Fruit fly (Drosophila melanogaster): ENCODE data around the gene CG18577.

The CG18577 gene

DNA sequence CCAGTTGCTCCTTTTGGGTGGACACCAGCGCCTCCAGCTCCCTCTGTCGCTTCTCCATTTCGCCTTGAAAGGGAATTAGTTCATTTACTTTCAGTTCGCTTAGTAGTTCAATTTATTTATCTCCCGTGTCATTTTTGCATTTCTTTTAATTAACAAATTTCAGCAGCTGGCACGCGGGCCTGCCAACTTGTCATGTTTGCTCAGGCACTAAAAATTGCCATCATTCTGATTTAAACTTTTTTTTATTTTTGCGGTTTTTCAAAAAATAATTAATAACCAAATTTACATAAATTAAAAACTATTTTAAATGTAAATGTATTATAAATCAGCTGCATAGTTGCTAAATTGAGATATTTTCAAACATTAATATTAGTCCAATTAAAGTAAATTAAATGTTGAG is 34.5 kb downstream of the CG18577 start, which contains the start of gene GCC88:
TSS of gene GCC88 (minus strand) at position 209 of the 400 bp plus-strand sequence.
- TF ChIP-seq sage (GFP tag; optimal IDR thresholded peaks at IDR 0.05) (no peak), Abd-B (GFP tag; optimal IDR thresholded peaks at IDR 0.05) (no peak), foxo (GFP tag; optimal IDR thresholded peaks at IDR 0.05) (no peak), ey (GFP tag; optimal IDR thresholded peaks at IDR 0.05) (no peak), Mio (GFP tag; optimal IDR thresholded peaks at IDR 0.05) (no peak), Hr83 (GFP tag; optimal IDR thresholded peaks at IDR 0.05; ENCODE audit: poor library complexity, severe bottlenecking) (no peak)

DNA sequence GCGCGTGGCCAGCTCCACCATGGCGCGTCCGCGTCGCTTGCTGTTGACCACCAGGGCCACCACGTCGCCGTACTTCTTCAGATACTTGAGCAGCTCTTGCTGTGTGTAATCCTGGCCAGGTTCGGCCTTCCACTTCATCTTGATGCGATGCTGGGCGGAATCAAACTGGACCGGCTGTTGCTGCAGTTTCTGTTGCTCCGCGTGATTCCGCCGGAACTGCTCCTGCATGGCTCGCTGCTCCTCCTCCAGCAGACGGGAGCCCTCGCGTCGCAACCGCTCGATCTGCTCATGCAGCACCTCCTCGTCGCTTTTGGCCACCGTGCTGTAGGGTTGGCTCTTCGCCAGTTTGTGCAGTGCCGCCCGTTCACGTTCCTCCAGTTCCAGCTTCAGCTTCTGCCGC is 35.1 kb downstream of the CG18577 start:
- no peak for TF ChIP-seq HLH106 (tag; optimal IDR thresholded peaks at IDR 0.05)

DNA sequence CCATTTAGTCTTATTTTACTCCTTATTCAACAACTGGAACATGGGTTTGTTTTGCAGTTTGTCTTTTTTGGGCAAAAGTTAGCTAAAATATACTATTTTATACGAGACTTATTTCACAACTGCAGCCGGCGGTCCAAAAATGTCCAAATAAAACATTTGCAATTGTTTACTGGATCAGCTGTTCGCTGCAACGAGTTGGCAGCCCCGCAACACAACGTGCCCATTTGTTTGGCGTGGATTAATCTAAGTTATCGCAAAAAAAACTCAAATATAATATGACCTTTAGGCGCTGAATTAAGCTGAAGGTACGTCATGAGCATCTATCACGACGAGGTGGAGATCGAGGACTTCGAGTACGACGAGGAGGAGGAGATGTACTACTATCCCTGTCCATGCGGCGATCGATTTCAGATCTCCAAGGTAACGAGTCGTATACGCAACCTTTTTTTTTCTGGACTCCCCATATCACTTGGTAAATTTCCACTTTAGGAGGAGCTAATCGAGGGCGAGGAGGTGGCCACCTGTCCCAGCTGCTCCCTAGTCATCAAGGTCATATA is 35.9 kb downstream of the CG18577 start, which contains the start of the genes CG17187 and Dph3:
TSS of gene CG17187 (minus strand) at position 175 of the 557 bp plus-strand sequence.
TSS of gene Dph3 (plus strand) at position 208 of the 557 bp plus-strand sequence.
- TF ChIP-seq Abd-B (GFP tag; optimal IDR thresholded peaks at IDR 0.05), result no peak
- peak; percentile 2 for TF ChIP-seq Myc (optimal IDR thresholded peaks at IDR 0.05)
- no peak for TF ChIP-seq Rel (GFP tag; optimal IDR thresholded peaks at IDR 0.05)
- peak; percentile 37 for TF ChIP-seq Rel (tag; optimal IDR thresholded peaks at IDR 0.05)

DNA sequence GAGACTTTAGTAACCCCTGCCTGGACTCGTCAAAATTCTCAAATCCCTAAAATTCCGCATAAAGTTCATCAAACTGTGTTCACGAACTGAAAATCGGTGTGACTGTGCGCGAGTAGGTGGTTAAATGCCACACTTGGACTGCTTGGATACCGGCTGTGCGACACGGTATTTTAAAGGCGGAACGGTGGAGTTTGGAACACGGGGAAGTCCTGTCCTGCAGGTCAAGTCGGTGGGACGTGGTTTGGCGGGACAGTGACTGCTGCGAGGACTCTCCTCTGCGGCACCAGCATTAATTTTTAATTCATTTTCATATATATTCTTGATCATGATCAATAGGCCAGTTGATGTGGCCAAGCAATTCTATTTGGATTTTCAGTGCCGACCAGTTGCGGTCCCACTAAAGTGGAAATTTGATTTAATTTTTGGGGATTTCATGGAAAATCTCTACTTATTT is 39.1 kb downstream of the CG18577 start, which contains the start of the genes Arfip and CG17721:
TSS of gene Arfip (minus strand) at position 96 of the 454 bp plus-strand sequence.
TSS of gene CG17721 (plus strand) at position 223 of the 454 bp plus-strand sequence.
- TF ChIP-seq Rel (GFP tag; optimal IDR thresholded peaks at IDR 0.05) (no peak), Rel (tag; optimal IDR thresholded peaks at IDR 0.05) (peak; percentile 98), brk (GFP tag; optimal IDR thresholded peaks at IDR 0.05) (no peak)

DNA sequence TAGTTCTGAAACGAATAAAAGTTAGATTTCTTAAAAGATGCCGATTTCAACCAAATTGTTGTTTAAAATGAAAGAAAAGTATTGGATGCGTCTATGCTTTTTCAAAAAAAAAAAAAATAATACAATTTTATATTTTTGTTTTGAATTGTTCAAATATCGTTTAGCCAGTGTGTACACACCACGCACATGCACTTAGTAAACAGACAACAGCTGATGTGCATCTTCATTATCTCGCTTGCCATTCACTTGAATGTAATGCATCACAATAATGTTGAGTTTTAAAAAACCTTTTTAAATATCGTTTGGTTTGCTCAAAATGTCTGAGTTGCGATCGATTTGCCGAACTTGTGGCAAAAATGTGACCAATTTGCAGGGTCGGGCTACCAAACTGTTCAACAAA is 40.1 kb downstream of the CG18577 start, which contains the start of gene CG31441:
TSS of gene CG31441 (plus strand) at position 246 of the 400 bp plus-strand sequence.
- TF ChIP-seq Dif (GFP tag; optimal IDR thresholded peaks at IDR 0.05; ENCODE audit: partially characterized antibody) (no peak), Hr83 (GFP tag; optimal IDR thresholded peaks at IDR 0.05; ENCODE audit: poor library complexity, severe bottlenecking) (peak; percentile 31)

DNA sequence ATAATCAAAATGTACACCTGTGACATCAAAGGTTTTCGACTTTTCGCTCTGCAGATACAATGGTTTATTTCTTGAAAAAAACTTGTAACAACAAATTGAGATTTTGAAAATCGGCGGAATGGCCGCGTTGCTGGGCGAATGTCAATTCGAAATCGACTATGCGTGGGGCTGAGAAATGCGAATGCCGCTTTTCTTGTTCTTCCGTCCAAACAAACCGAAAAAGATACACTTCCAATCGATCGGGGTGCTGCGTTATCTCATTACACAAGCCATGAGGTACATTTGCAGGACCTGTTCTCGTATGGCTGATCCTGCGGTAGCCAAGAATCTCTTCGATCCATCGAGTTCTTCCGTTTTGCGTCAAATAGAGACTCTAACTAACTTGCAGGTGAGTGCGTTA is 41.7 kb downstream of the CG18577 start, which contains the start of gene CG31388:
TSS of gene CG31388 (plus strand) at position 218 of the 400 bp plus-strand sequence.
- TF ChIP-seq dsf (GFP tag; optimal IDR thresholded peaks at IDR 0.05; ENCODE audit: borderline replicate concordance) (no peak), Myc (optimal IDR thresholded peaks at IDR 0.05) (peak; percentile 35)

DNA sequence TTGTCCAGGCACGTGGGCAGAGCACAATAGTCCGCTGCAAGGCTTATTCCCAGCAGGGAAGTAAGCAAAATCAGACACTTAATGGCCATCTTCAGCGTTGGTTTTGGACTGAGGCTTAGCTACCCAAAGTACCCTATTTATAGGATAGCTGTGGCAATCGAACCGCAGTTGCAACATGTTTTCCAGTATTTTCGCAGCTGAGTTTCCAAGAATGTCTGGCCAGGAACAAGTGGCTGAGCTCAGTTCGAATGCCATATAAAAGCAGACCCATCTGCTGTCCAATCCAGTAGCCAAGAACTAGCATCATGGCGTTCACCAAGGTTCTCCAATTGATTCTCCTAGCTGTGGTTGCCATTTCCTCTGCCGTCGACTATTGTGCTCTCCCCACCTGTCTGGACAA is 45.0 kb downstream of the CG18577 start, which contains the start of the genes scpr-B and scpr-A:
TSS of gene scpr-B (minus strand) at position 101 of the 400 bp plus-strand sequence.
TSS of gene scpr-A (plus strand) at position 293 of the 400 bp plus-strand sequence.
- no peak for TF ChIP-seq Rel (GFP tag; optimal IDR thresholded peaks at IDR 0.05)
- no peak for TF ChIP-seq Rel (tag; optimal IDR thresholded peaks at IDR 0.05)
- TF ChIP-seq foxo (GFP tag; optimal IDR thresholded peaks at IDR 0.05), result no peak
- no peak for TF ChIP-seq Myc (optimal IDR thresholded peaks at IDR 0.05)
- no peak for TF ChIP-seq sv (GFP tag; optimal IDR thresholded peaks at IDR 0.05)
- no peak for TF ChIP-seq Dfd (GFP tag; optimal IDR thresholded peaks at IDR 0.05)
- no peak for TF ChIP-seq Hr78 (GFP tag; optimal IDR thresholded peaks at IDR 0.05)
- TF ChIP-seq CG9705 (GFP tag; optimal IDR thresholded peaks at IDR 0.05), result no peak
- no peak for TF ChIP-seq brk (GFP tag; optimal IDR thresholded peaks at IDR 0.05)

DNA sequence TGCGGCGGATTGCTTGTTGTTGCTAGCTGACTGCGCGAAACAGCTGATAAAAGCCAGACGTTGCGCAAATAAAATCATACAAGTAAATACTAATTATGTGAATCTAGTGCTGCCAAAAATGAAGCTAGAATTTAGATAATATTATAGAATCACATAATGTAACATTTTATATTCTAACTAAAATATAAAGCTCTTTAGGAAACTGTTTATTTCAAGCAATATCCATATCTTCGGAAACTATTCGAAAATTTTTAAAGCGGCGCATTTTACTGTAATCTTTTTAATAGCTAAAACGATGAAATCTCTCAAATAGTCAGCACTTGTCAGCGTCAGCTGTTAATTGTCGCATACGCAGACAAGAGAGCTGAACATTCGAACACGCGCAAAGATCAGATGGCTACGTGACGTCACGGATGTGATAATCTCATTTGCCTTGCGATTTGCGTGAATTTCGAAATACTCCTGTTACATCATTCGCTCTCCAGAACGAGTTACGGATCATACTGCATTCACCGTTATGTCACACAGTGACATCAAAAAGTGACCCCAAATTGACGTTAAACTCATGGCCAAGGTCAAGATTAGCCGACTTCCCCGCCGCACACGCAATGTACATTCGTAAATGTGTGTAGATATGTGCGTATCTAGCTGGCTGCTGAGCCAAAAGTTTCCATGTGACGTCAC is 47.3 kb downstream of the CG18577 start:
- peak in 1 of 2 experiments; percentile 56 for TF ChIP-seq foxo (GFP tag; optimal IDR thresholded peaks at IDR 0.05)
- TF ChIP-seq OdsH (GFP tag; optimal IDR thresholded peaks at IDR 0.05), result peak; percentile 38
- peak; percentile 83 for TF ChIP-seq Myc (optimal IDR thresholded peaks at IDR 0.05)
- peak; percentile 22 for TF ChIP-seq rgr (GFP tag; optimal IDR thresholded peaks at IDR 0.05)
- TF ChIP-seq CrebA (GFP tag; optimal IDR thresholded peaks at IDR 0.05; ENCODE audit: borderline replicate concordance), result no peak
- peak; percentile 37 for TF ChIP-seq HLH106 (tag; optimal IDR thresholded peaks at IDR 0.05)
- no peak for TF ChIP-seq usp (GFP tag; optimal IDR thresholded peaks at IDR 0.05)

Measured in whole organism, wandering third instar larva.